Worm (Caenorhabditis elegans) whole organism, L1 larva: Measurements from ENCODE around the gene aqp-7.
A peak's percentile ranks its signal among the peaks of the same experiment; 100 is the strongest.

Experiments used
- C34B4.2 ChIP-seq: sonication (generic microtip); optimal IDR thresholded peaks from 2 replicates; lab custom pipeline; 2017; ENCODE audit warnings: mild to moderate bottlenecking, missing genetic modification characterization, missing compliant biosample characterization
- Y116A8C.19 ChIP-seq: sonication (generic microtip); optimal IDR thresholded peaks from 2 replicates; lab custom pipeline; 2016; ENCODE audit warnings: missing compliant biosample characterization, missing genetic modification characterization, borderline replicate concordance
- aha-1 ChIP-seq: fragments of 150-350 bp; optimal IDR thresholded peaks from 2 replicates; lab custom pipeline; 2014; ENCODE audit warnings: missing biosample characterization, missing genetic modification characterization
- blmp-1 ChIP-seq: fragments of 150-350 bp; optimal IDR thresholded peaks from 2 replicates; lab custom pipeline; 2014; ENCODE audit warnings: missing biosample characterization, missing genetic modification characterization
- ceh-63 ChIP-seq: fragments of 200-800 bp; sonication (Bioruptor generic); optimal IDR thresholded peaks from 2 replicates; lab custom pipeline; 2018; ENCODE audit warnings: mild to moderate bottlenecking, missing genetic modification characterization, missing compliant biosample characterization
- ceh-90 ChIP-seq: sonication (generic microtip); optimal IDR thresholded peaks from 2 replicates; lab custom pipeline; 2016; ENCODE audit warnings: missing genetic modification characterization, missing compliant biosample characterization
- ces-1 ChIP-seq: fragments of 150-350 bp; optimal IDR thresholded peaks from 2 replicates; lab custom pipeline; 2014; ENCODE audit warnings: missing biosample characterization, missing genetic modification reagents, missing genetic modification characterization
- dpl-1 ChIP-seq, 3 experiments: fragments of 150-350 bp in 2 of 3; sonication (generic microtip) in 1 of 3; optimal IDR thresholded peaks; 2 replicates each; lab custom pipeline; 2014 to 2017; ENCODE audit warnings: missing biosample characterization in 3 of 3, missing genetic modification characterization in 3 of 3, missing genetic modification reagents in 3 of 3
- dsc-1 ChIP-seq: sonication (generic microtip); optimal IDR thresholded peaks from 2 replicates; lab custom pipeline; 2016; ENCODE audit warnings: mild to moderate bottlenecking, missing genetic modification characterization, missing compliant biosample characterization
- efl-3 ChIP-seq: fragments of 200-800 bp; sonication (Bioruptor generic); optimal IDR thresholded peaks from 2 replicates; lab custom pipeline; 2018; ENCODE audit warnings: mild to moderate bottlenecking, missing genetic modification characterization, missing compliant biosample characterization
- egl-13 ChIP-seq: sonication (generic microtip); optimal IDR thresholded peaks from 2 replicates; lab custom pipeline; 2016; ENCODE audit warnings: missing genotype, missing genetic modification reagents, missing genetic modification characterization, missing compliant biosample characterization
- egl-27 ChIP-seq, 2 experiments: fragments of 150-350 bp in 1 of 2; sonication (generic microtip); optimal IDR thresholded peaks; 3 replicates each; lab custom pipeline; 2017 to 2018; ENCODE audit warnings: missing biosample characterization in 2 of 2, missing genetic modification characterization in 2 of 2, missing genetic modification reagents in 2 of 2
- elt-2 ChIP-seq: sonication (generic microtip); optimal IDR thresholded peaks from 2 replicates; lab custom pipeline; 2016; ENCODE audit warnings: missing genetic modification characterization, mild to moderate bottlenecking, inconsistent platforms, missing compliant biosample characterization, missing genetic modification reagents
- elt-3 ChIP-seq, 6 experiments: fragments of 150-350 bp in 1 of 6; sonication (generic microtip); optimal IDR thresholded peaks; 2 replicates each; lab custom pipeline; 2017 to 2018; ENCODE audit warnings: missing biosample characterization in 6 of 6, missing genetic modification characterization in 6 of 6, inconsistent platforms in 1 of 6
- ets-5 ChIP-seq: fragments of 200-800 bp; sonication (Bioruptor generic); IDR thresholded peaks from 2 replicates; pipeline ENCODE4 v1.3.6; 2022; ENCODE audit warnings: missing genetic modification characterization, missing compliant biosample characterization
- fkh-10 ChIP-seq: sonication (generic microtip); optimal IDR thresholded peaks from 2 replicates; lab custom pipeline; 2017; ENCODE audit warnings: missing biosample characterization, missing genetic modification reagents, missing genetic modification characterization
- fkh-4 ChIP-seq: sonication (generic microtip); optimal IDR thresholded peaks from 2 replicates; lab custom pipeline; 2016; ENCODE audit warnings: missing compliant biosample characterization, missing genetic modification characterization, borderline replicate concordance
- grh-1 ChIP-seq: fragments of 200-800 bp; sonication (Bioruptor generic); IDR thresholded peaks from 2 replicates; pipeline ENCODE4 v1.3.6; 2022; ENCODE audit warnings: missing genetic modification reagents, missing genetic modification characterization, missing compliant biosample characterization
- hpl-2 ChIP-seq: fragments of 150-350 bp; optimal IDR thresholded peaks from 2 replicates; lab custom pipeline; 2014; ENCODE audit warnings: missing biosample characterization, missing genetic modification reagents, missing genetic modification characterization
- isw-1 ChIP-seq: fragments of 200-800 bp; sonication (Bioruptor generic); IDR thresholded peaks from 2 replicates; pipeline ENCODE4 v1.3.6; 2022; ENCODE audit warnings: missing genetic modification characterization, missing compliant biosample characterization
- jun-1 ChIP-seq: fragments of 150-350 bp; optimal IDR thresholded peaks from 2 replicates; lab custom pipeline; 2014; ENCODE audit warnings: missing biosample characterization, missing genetic modification reagents, missing genetic modification characterization
- lin-13 ChIP-seq: fragments of 150-350 bp; optimal IDR thresholded peaks from 2 replicates; lab custom pipeline; 2014; ENCODE audit warnings: missing biosample characterization, missing genetic modification reagents, missing genetic modification characterization
- lin-14 ChIP-seq: fragments of 200-800 bp; sonication (Bioruptor generic); optimal IDR thresholded peaks from 2 replicates; lab custom pipeline; 2018; ENCODE audit warnings: mild to moderate bottlenecking, missing genetic modification characterization, moderate library complexity, missing compliant biosample characterization
- lin-15B ChIP-seq: fragments of 150-350 bp; sonication (generic microtip); optimal IDR thresholded peaks from 3 replicates; lab custom pipeline; 2014; ENCODE audit warnings: missing biosample characterization, missing genetic modification characterization
- lin-35 ChIP-seq, 2 experiments: fragments of 150-350 bp; optimal IDR thresholded peaks; 2 replicates each; lab custom pipeline; 2014; ENCODE audit warnings: missing biosample characterization in 2 of 2, missing genetic modification characterization in 2 of 2, missing genetic modification reagents in 2 of 2
- lin-39 ChIP-seq: fragments of 150-350 bp; optimal IDR thresholded peaks from 2 replicates; lab custom pipeline; 2014; ENCODE audit warnings: missing biosample characterization, missing genetic modification reagents, missing genetic modification characterization
- lir-3 ChIP-seq: sonication (generic microtip); optimal IDR thresholded peaks from 2 replicates; lab custom pipeline; 2016; ENCODE audit warnings: mild to moderate bottlenecking, missing genetic modification characterization, moderate library complexity, missing compliant biosample characterization; ENCODE audit not compliant: poor library complexity
- lsy-2 ChIP-seq, 2 experiments: fragments of 150-350 bp; optimal IDR thresholded peaks; 2 replicates each; lab custom pipeline; 2014; ENCODE audit warnings: missing biosample characterization in 2 of 2, missing genetic modification characterization in 2 of 2
- mab-9 ChIP-seq: fragments of 200-800 bp; sonication (Bioruptor generic); IDR thresholded peaks from 2 replicates; pipeline ENCODE4 v1.3.6; 2022; ENCODE audit warnings: missing genetic modification reagents, missing genetic modification characterization, missing compliant biosample characterization
- mdl-1 ChIP-seq, 2 experiments: fragments of 150-350 bp; optimal IDR thresholded peaks; 2 replicates each; lab custom pipeline; 2014 to 2017; ENCODE audit warnings: missing biosample characterization in 2 of 2, missing genetic modification characterization in 2 of 2, inconsistent platforms in 1 of 2
- nhr-12 ChIP-seq: sonication (generic microtip); optimal IDR thresholded peaks from 2 replicates; lab custom pipeline; 2017; ENCODE audit warnings: missing biosample characterization, missing genetic modification characterization
- nhr-20 ChIP-seq: sonication (generic microtip); optimal IDR thresholded peaks from 2 replicates; lab custom pipeline; 2016; ENCODE audit warnings: mild to moderate bottlenecking, missing genetic modification characterization, missing compliant biosample characterization
- nhr-47 ChIP-seq: sonication (generic microtip); optimal IDR thresholded peaks from 2 replicates; lab custom pipeline; 2016; ENCODE audit warnings: mild to moderate bottlenecking, missing genetic modification characterization, moderate library complexity, missing compliant biosample characterization
- nhr-77 ChIP-seq: fragments of 150-350 bp; optimal IDR thresholded peaks from 2 replicates; lab custom pipeline; 2014; ENCODE audit warnings: missing biosample characterization, missing genetic modification characterization
- nhr-84 ChIP-seq: sonication (generic microtip); optimal IDR thresholded peaks from 2 replicates; lab custom pipeline; 2017; ENCODE audit warnings: missing biosample characterization, missing genetic modification characterization
- nhr-85 ChIP-seq: sonication (generic microtip); peaks from one replicate; lab custom pipeline; 2016; ENCODE audit warnings: missing genetic modification characterization, inconsistent platforms, missing compliant biosample characterization
- nhr-90 ChIP-seq: sonication (generic microtip); optimal IDR thresholded peaks from 2 replicates; lab custom pipeline; 2016; ENCODE audit warnings: mild to moderate bottlenecking, missing genetic modification characterization, missing compliant biosample characterization; ENCODE audit not compliant: poor library complexity
- pag-3 ChIP-seq: sonication (generic microtip); optimal IDR thresholded peaks from 2 replicates; lab custom pipeline; 2017; ENCODE audit warnings: missing genetic modification characterization, mild to moderate bottlenecking, missing compliant biosample characterization, antibody characterized with exemption, borderline replicate concordance; ENCODE audit not compliant: insufficient read depth
- rnt-1 ChIP-seq: sonication (generic microtip); optimal IDR thresholded peaks from 2 replicates; lab custom pipeline; 2016; ENCODE audit warnings: mild to moderate bottlenecking, missing genetic modification characterization, moderate library complexity, missing compliant biosample characterization
- skn-1 ChIP-seq: fragments of 150-350 bp; optimal IDR thresholded peaks from 2 replicates; lab custom pipeline; 2014; ENCODE audit warnings: missing biosample characterization, missing genetic modification characterization
- snpc-4 ChIP-seq: fragments of 150-350 bp; optimal IDR thresholded peaks from 2 replicates; lab custom pipeline; 2014; ENCODE audit warnings: missing biosample characterization, missing genetic modification characterization
- snu-23 ChIP-seq: sonication (generic microtip); optimal IDR thresholded peaks from 2 replicates; lab custom pipeline; 2016; ENCODE audit warnings: missing genetic modification characterization, missing compliant biosample characterization
- sup-37 ChIP-seq: fragments of 200-800 bp; sonication (Bioruptor generic); optimal IDR thresholded peaks from 2 replicates; lab custom pipeline; 2018; ENCODE audit warnings: mild to moderate bottlenecking, missing genetic modification characterization, missing compliant biosample characterization
- swsn-7 ChIP-seq: sonication (generic microtip); optimal IDR thresholded peaks from 2 replicates; lab custom pipeline; 2016; ENCODE audit warnings: missing genetic modification characterization, missing compliant biosample characterization
- tlp-1 ChIP-seq: fragments of 150-350 bp; optimal IDR thresholded peaks from 2 replicates; lab custom pipeline; 2014; ENCODE audit warnings: missing biosample characterization, missing genetic modification characterization
- unc-130 ChIP-seq: fragments of 150-350 bp; optimal IDR thresholded peaks from 2 replicates; lab custom pipeline; 2017; ENCODE audit warnings: missing biosample characterization, missing genetic modification characterization, inconsistent platforms
- unc-30 ChIP-seq: sonication (generic microtip); optimal IDR thresholded peaks from 2 replicates; lab custom pipeline; 2017; ENCODE audit warnings: missing biosample characterization, missing genetic modification characterization
- unc-98 ChIP-seq: fragments of 200-800 bp; sonication (Bioruptor generic); IDR thresholded peaks from 2 replicates; pipeline ENCODE4 v1.3.6; 2022; ENCODE audit warnings: missing genetic modification characterization, missing compliant biosample characterization
- vab-15 ChIP-seq: sonication (generic microtip); optimal IDR thresholded peaks from 2 replicates; lab custom pipeline; 2017; ENCODE audit warnings: missing genotype, mild to moderate bottlenecking, missing genetic modification characterization, missing compliant biosample characterization
- xbp-1 ChIP-seq: sonication (generic microtip); optimal IDR thresholded peaks from 2 replicates; lab custom pipeline; 2016; ENCODE audit warnings: missing genetic modification characterization, missing compliant biosample characterization
- zip-4 ChIP-seq: fragments of 200-800 bp; sonication (Bioruptor generic); optimal IDR thresholded peaks from 2 replicates; lab custom pipeline; 2018; ENCODE audit warnings: mild to moderate bottlenecking, missing genetic modification characterization, moderate library complexity, missing compliant biosample characterization
- ztf-4 ChIP-seq: fragments of 150-350 bp; optimal IDR thresholded peaks from 2 replicates; lab custom pipeline; 2014; ENCODE audit warnings: missing biosample characterization, missing genetic modification characterization

The aqp-7 gene

ce11 chrX:3035972-3036379 lies 11.1 kb downstream of the aqp-7 start:
- TF ChIP-seq nhr-85 (tag; lab: Kevin White, UChicago) (peak; percentile 92), efl-3 (GFP tag; lab: Kevin White, UChicago) (peak; percentile 52), nhr-84 (tag; lab: Kevin White, UChicago) (no peak), hpl-2 (GFP tag; lab: Kevin White, UChicago) (peak; percentile 80), egl-13 (peak; percentile 92), egl-27 (tag; optimal IDR thresholded peaks at IDR 0.05; lab: Kevin White, UChicago) (peak; percentile 27 to 72), ces-1 (GFP tag; lab: Kevin White, UChicago) (no peak), nhr-77 (tag; lab: Kevin White, UChicago) (peak; percentile 93), isw-1 (GFP tag; lab: Robert Waterston, UW) (peak; percentile 74), vab-15 (tag; lab: Kevin White, UChicago) (no peak), sup-37 (GFP tag; lab: Kevin White, UChicago) (peak; percentile 68), blmp-1 (tag; lab: Kevin White, UChicago) (no peak), lin-14 (GFP tag; lab: Kevin White, UChicago) (peak; percentile 92), lin-13 (GFP tag; lab: Kevin White, UChicago) (peak; percentile 84), fkh-10 (peak; percentile 90), jun-1 (tag; lab: Kevin White, UChicago) (peak; percentile 90), ceh-90 (tag; lab: Kevin White, UChicago) (peak; percentile 28), skn-1 (tag; lab: Kevin White, UChicago) (peak; percentile 79), unc-98 (GFP tag; lab: Robert Waterston, UW) (peak; percentile 69; the same call in 1 of the 2 replicates), nhr-20 (tag; lab: Kevin White, UChicago) (peak; percentile 94), dsc-1 (tag; lab: Kevin White, UChicago) (peak; percentile 98), xbp-1 (tag; lab: Kevin White, UChicago) (peak; percentile 91), tlp-1 (tag; lab: Kevin White, UChicago) (no peak), Y116A8C.19 (tag; lab: Kevin White, UChicago) (no peak), elt-3 (tag; optimal IDR thresholded peaks at IDR 0.05; lab: Kevin White, UChicago) (peak in 3 of 6 experiments; percentile 14 to 94 (median 51)), nhr-90 (tag; lab: Kevin White, UChicago) (peak; percentile 94), mdl-1 (tag; optimal IDR thresholded peaks at IDR 0.05; lab: Kevin White, UChicago) (peak in 1 of 2 experiments; percentile 75), ztf-4 (tag; lab: Kevin White, UChicago) (peak; percentile 83), nhr-47 (peak; percentile 96), C34B4.2 (no peak), dpl-1 (GFP tag; optimal IDR thresholded peaks at IDR 0.05; lab: Kevin White, UChicago) (peak; percentile 10 to 49 (median 46)), lin-15B (tag; lab: Kevin White, UChicago) (no peak), lin-39 (tag; lab: Kevin White, UChicago) (peak; percentile 87), unc-30 (tag; lab: Kevin White, UChicago) (no peak), snu-23 (peak; percentile 98), lin-35 (GFP tag; optimal IDR thresholded peaks at IDR 0.05; lab: Kevin White, UChicago) (peak; percentile 64 to 84), unc-130 (tag; lab: Kevin White, UChicago) (peak; percentile 72), swsn-7 (tag; lab: Kevin White, UChicago) (peak; percentile 94), snpc-4 (tag; lab: Kevin White, UChicago) (peak; percentile 77), elt-2 (tag; lab: Kevin White, UChicago) (peak; percentile 84), aha-1 (no peak), nhr-12 (tag; lab: Kevin White, UChicago) (no peak), zip-4 (peak; percentile 81), lir-3 (tag; lab: Kevin White, UChicago) (peak; percentile 88), lsy-2 (tag; optimal IDR thresholded peaks at IDR 0.05; lab: Kevin White, UChicago) (peak; percentile 82 to 84), grh-1 (peak; percentile 83), ceh-63 (peak; percentile 76), mab-9 (GFP tag; lab: Robert Waterston, UW) (peak; percentile 89), ets-5 (GFP tag; lab: Robert Waterston, UW) (no peak), fkh-4 (tag; lab: Kevin White, UChicago) (peak; percentile 66), pag-3 (tag; lab: Kevin White, UChicago) (no peak), rnt-1 (tag; lab: Kevin White, UChicago) (peak; percentile 90)
